Worm (Caenorhabditis elegans): ENCODE data around the gene twk-16.

DNA sequence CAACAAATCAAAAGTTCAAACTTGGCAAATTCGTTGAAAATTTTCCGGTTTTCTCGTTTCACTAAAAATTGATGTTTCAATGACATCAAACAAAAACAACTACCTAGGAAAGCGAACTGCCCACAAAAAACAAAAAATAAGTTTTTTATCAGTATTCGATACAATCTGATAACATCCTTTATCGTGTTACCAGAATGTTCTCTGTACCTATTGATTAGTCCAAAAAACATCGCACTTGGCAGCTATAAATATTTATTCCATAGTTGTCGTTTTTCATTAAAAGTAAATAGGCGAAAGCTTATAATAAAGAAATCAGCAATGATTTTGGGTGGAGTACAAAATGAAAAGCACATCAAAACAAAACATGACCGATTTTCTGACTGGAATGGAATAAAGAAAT lies 36.3 kb downstream of the twk-16 start:
- TF ChIP-seq snpc-4 (tag; optimal IDR thresholded peaks at IDR 0.05) (no peak), elt-3 (tag; optimal IDR thresholded peaks at IDR 0.05) (no peak), unc-39 (tag; optimal IDR thresholded peaks at IDR 0.05) (no peak), nhr-237 (tag; optimal IDR thresholded peaks at IDR 0.05) (no peak), sem-2 (GFP tag; optimal IDR thresholded peaks at IDR 0.05) (no peak), elt-1 (tag; optimal IDR thresholded peaks at IDR 0.05; ENCODE audit: borderline replicate concordance, insufficient read depth) (no peak), pha-4 (tag; optimal IDR thresholded peaks at IDR 0.05) (no peak), nhr-76 (tag; optimal IDR thresholded peaks at IDR 0.05) (no peak), sptf-1 (tag; optimal IDR thresholded peaks at IDR 0.05) (no peak)

Data from whole organism, mixed stage, embryonic.